Worm (Caenorhabditis elegans): Measurements from ENCODE around the gene C25G4.17.
"Not testable (repeated sequence)": the region's sequence is repeated elsewhere in the genome, so short reads cannot be mapped to it uniquely, and the experiment has no call there.

The C25G4.17 gene

ce11 chrIV:12476942-12477341, 35.1 kb downstream of the C25G4.17 start, which contains the start of gene T04A11.1:
Gene T04A11.1 (minus strand): TSS chrIV:12477042.
- TF ChIP-seq nhr-10, snpc-4, nhr-237 (tag; optimal IDR thresholded peaks at IDR 0.05): not testable (repeated sequence)

DNA sequence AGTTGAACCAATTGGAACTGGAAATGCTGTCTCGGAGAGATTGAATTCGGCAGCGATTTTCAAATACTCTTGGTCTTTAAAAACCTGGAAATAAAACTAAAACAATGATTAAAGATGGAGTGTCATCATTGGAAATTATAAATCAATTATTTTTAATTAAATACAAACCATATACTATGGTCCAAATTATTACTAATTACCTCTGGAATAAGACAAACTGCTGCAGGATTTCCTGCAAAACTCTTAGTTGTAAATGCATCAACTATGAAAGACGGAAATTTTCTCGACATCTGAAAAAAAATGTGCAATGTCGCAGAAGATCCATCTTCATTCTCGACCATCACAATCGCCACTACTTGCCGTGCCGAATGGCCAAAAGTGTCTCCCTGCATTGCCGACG, 36.9 kb downstream of the C25G4.17 start, which contains the start of gene igdb-1:
Gene igdb-1, plus strand, starts transcription at position 301 of the 400 bp plus-strand sequence.
- not testable (repeated sequence) for TF ChIP-seq fos-1, nhr-6, lin-11 (tag; optimal IDR thresholded peaks at IDR 0.05)

ce11 chrIV:12484479-12484878, 42.7 kb downstream of the C25G4.17 start, which contains the start of gene T04A11.4:
Gene T04A11.4 (minus strand): TSS chrIV:12484579.
- not testable (repeated sequence) for TF ChIP-seq nhr-21, nhr-129, ztf-11 (tag; optimal IDR thresholded peaks at IDR 0.05)

DNA sequence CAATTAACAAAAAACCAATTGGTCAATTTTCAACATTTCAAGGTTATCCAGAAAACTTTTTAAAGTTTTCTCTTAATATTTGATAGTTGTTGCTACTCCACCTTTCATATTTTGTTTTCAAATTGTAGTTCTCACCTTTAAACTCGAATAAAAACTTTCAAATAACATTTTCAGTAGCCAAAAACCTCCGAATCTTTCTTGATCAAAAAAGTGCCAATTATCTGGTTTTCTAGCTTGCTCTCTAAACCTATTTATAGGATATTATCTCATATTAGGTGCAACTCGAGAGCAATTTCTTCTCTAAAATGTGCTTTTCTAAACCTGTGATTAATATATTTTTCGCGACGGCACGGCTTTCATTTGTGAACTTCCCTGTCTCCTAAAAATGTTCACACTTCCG, 45.4 kb downstream of the C25G4.17 start, which contains the start of gene sru-26:
Gene sru-26, plus strand, starts transcription at position 301 of the 400 bp plus-strand sequence.
- TF ChIP-seq sem-4 (tag; optimal IDR thresholded peaks at IDR 0.05) (no peak), zag-1 (tag; optimal IDR thresholded peaks at IDR 0.05) (no peak), nhr-23 (tag; optimal IDR thresholded peaks at IDR 0.05) (no peak), Y55F3AM.14 (GFP tag; optimal IDR thresholded peaks at IDR 0.05) (no peak), nhr-10 (tag; optimal IDR thresholded peaks at IDR 0.05) (no peak), lsy-2 (tag; optimal IDR thresholded peaks at IDR 0.05) (no peak), unc-62 (GFP tag; optimal IDR thresholded peaks at IDR 0.05) (no peak), nhr-77 (tag; optimal IDR thresholded peaks at IDR 0.05) (no peak), nhr-21 (tag; optimal IDR thresholded peaks at IDR 0.05) (no peak), nhr-12 (tag; optimal IDR thresholded peaks at IDR 0.05) (no peak), C34F6.9 (tag; optimal IDR thresholded peaks at IDR 0.05) (no peak), egl-27 (tag; optimal IDR thresholded peaks at IDR 0.05) (no peak), ztf-1 (GFP tag; conservative IDR thresholded peaks at IDR 0.05) (no peak), ztf-11 (tag; optimal IDR thresholded peaks at IDR 0.05) (no peak), nhr-6 (tag; optimal IDR thresholded peaks at IDR 0.05) (no peak), alr-1 (tag; optimal IDR thresholded peaks at IDR 0.05) (no peak), blmp-1 (tag; optimal IDR thresholded peaks at IDR 0.05; ENCODE audit: insufficient read depth) (no peak), F13H6.1 (tag; optimal IDR thresholded peaks at IDR 0.05) (no peak), ama-1 (optimal IDR thresholded peaks at IDR 0.05) (no peak)

- no peak for TF ChIP-seq nhr-12 (tag; optimal IDR thresholded peaks at IDR 0.05)
- no peak for TF ChIP-seq zag-1 (tag; optimal IDR thresholded peaks at IDR 0.05)
- TF ChIP-seq nhr-25 (tag; optimal IDR thresholded peaks at IDR 0.05) = no peak
- no peak for TF ChIP-seq C34F6.9 (tag; optimal IDR thresholded peaks at IDR 0.05)
- no peak for TF ChIP-seq dmd-4 (tag; optimal IDR thresholded peaks at IDR 0.05)
- TF ChIP-seq fos-1 (tag; optimal IDR thresholded peaks at IDR 0.05) = no peak
- no peak for TF ChIP-seq mab-5 (tag; optimal IDR thresholded peaks at IDR 0.05)
Observed at ce11 chrIV:12490491-12490890, 48.7 kb downstream of the C25G4.17 start, which contains the start of gene him-6. Gene him-6 (plus strand): TSS chrIV:12490791.
